In the genomic region with DNA sequence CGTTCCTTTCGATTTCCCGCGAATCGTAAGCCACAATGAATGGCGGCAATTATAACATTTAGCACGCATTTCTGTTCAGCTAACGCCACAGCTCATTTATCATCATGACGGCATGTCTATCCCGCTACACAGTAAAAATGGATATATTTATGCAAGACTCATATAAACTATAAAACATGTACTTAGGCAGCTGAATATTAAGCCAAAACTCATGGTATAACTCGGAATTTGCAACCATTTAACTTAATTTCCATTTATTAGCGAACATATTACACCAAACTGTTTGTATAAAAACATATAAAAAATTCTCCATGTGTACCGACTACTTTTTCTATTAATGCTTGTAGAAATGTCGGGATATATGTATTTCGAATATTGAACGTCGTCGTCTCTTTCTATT, we compare ENCODE assay signal across 3 fruit fly cellular contexts.
A peak's percentile ranks its signal among the peaks of the same experiment; 100 is the strongest.
TF ChIP-seq lines count a peak whose summit lies in the region.

No protein-coding gene starts in this region.

- no peak for TF ChIP-seq CTCF in whole organism, embryonic (GFP tag; optimal IDR thresholded peaks at IDR 0.05; lab: Kevin White, UChicago)

TF ChIP-seq in whole organism, embryonic, 481 proteins besides CTCF, POLR2A, EP300 and RAD21 (continues in another document):
- no peak for TF ChIP-seq Bgb (GFP tag; IDR thresholded peaks at IDR 0.05; lab: Robert Waterston, UW; ENCODE audit: partially characterized antibody)
- peak; percentile 50 for TF ChIP-seq gem (tag; optimal IDR thresholded peaks at IDR 0.05; lab: Kevin White, UChicago)
- TF ChIP-seq CG12769 (tag; optimal IDR thresholded peaks at IDR 0.05; lab: Kevin White, UChicago): peak; percentile 21
- TF ChIP-seq bbx (GFP tag; IDR thresholded peaks at IDR 0.05; lab: Robert Waterston, UW; ENCODE audit: partially characterized antibody): peak; percentile 22; the same call in 1 of the 2 replicates
- no peak for TF ChIP-seq Sox102F (GFP tag; optimal IDR thresholded peaks at IDR 0.05; lab: Kevin White, UChicago)
- 0 out of 2 replicates have a peak, but pooled peaks have one; percentile 24 for TF ChIP-seq CG3847 (GFP tag; IDR thresholded peaks at IDR 0.05; lab: Robert Waterston, UW)
- 0 out of 2 replicates have a peak, but pooled peaks have one; percentile 14 for TF ChIP-seq CG11247 (GFP tag; IDR thresholded peaks at IDR 0.05; lab: Robert Waterston, UW)
- no peak for TF ChIP-seq ci (GFP tag; IDR thresholded peaks at IDR 0.05; lab: Robert Waterston, UW)
- TF ChIP-seq CG15269 (tag; optimal IDR thresholded peaks at IDR 0.05; lab: Kevin White, UChicago): peak; percentile 23
- peak; percentile 49; the same call in 1 of the 3 replicates for TF ChIP-seq dysf (GFP tag; IDR thresholded peaks at IDR 0.05; lab: Robert Waterston, UW)
- TF ChIP-seq CG11504 (tag; optimal IDR thresholded peaks at IDR 0.05; lab: Kevin White, UChicago): peak; percentile 1
- TF ChIP-seq sr (GFP tag; IDR thresholded peaks at IDR 0.05; lab: Robert Waterston, UW): no peak
- TF ChIP-seq Lpt (GFP tag; optimal IDR thresholded peaks at IDR 0.05; lab: Kevin White, UChicago): no peak
- peak; percentile 38 for TF ChIP-seq sd (tag; optimal IDR thresholded peaks at IDR 0.05; lab: Kevin White, UChicago)
- no peak for TF ChIP-seq CG11456 (GFP tag; IDR thresholded peaks at IDR 0.05; lab: Robert Waterston, UW)
- TF ChIP-seq sob (GFP tag; IDR thresholded peaks at IDR 0.05; lab: Robert Waterston, UW): peak; percentile 51; the same call in 1 of the 2 replicates
- no peak for TF ChIP-seq CG1529 (GFP tag; optimal IDR thresholded peaks at IDR 0.05; lab: Kevin White, UChicago)
- peak; percentile 10; the same call in 1 of the 2 replicates for TF ChIP-seq Ada2b (GFP tag; IDR thresholded peaks at IDR 0.05; lab: Robert Waterston, UW)
- TF ChIP-seq CG9817 (tag; optimal IDR thresholded peaks at IDR 0.05; lab: Kevin White, UChicago): peak; percentile 1
- no peak for TF ChIP-seq CG14965 (GFP tag; optimal IDR thresholded peaks at IDR 0.05; lab: Kevin White, UChicago; ENCODE audit: borderline replicate concordance)
- no peak for TF ChIP-seq CG2712 (tag; optimal IDR thresholded peaks at IDR 0.05; lab: Kevin White, UChicago)
- no peak for TF ChIP-seq Nf-YB (GFP tag; optimal IDR thresholded peaks at IDR 0.05; lab: Kevin White, UChicago)
- TF ChIP-seq Med (GFP tag; lab: Kevin White, UChicago): peak; percentile 85
- TF ChIP-seq Ets65A (GFP tag; lab: Kevin White, UChicago): peak; percentile 88
- no peak for TF ChIP-seq unc-4 (GFP tag; IDR thresholded peaks at IDR 0.05; lab: Robert Waterston, UW; ENCODE audit: partially characterized antibody)
- TF ChIP-seq dpn (GFP tag; optimal IDR thresholded peaks at IDR 0.05; lab: Kevin White, UChicago): no peak
- peak; percentile 3 for TF ChIP-seq Fer3 (tag; optimal IDR thresholded peaks at IDR 0.05; lab: Kevin White, UChicago)

TF ChIP-seq in whole organism, prepupa, 60 proteins besides CTCF, POLR2A, EP300 and RAD21:
- TF ChIP-seq svp (GFP tag; lab: Kevin White, UChicago): no peak
- 0 out of 2 replicates have a peak, but pooled peaks have one; percentile 22 for TF ChIP-seq CG15336 (GFP tag; IDR thresholded peaks at IDR 0.05; lab: Robert Waterston, UW)
- no peak for TF ChIP-seq CG34406 (GFP tag; optimal IDR thresholded peaks at IDR 0.05; lab: Kevin White, UChicago)
- TF ChIP-seq Sox14 (GFP tag; optimal IDR thresholded peaks at IDR 0.05; lab: Kevin White, UChicago): no peak
- no peak for TF ChIP-seq CG11902 (GFP tag; optimal IDR thresholded peaks at IDR 0.05; lab: Kevin White, UChicago)

TF ChIP-seq in whole organism, pupa, 21 proteins besides CTCF, POLR2A, EP300 and RAD21:
- TF ChIP-seq Ets98B (GFP tag; IDR thresholded peaks at IDR 0.05; lab: Robert Waterston, UW) (0 out of 2 replicates have a peak, but pooled peaks have one; percentile 15), Pif1B (GFP tag; optimal IDR thresholded peaks at IDR 0.05; lab: Kevin White, UChicago) (no peak)
